Fruit fly (Drosophila melanogaster) whole organism, pupa: ENCODE data around the gene CG15042.
A peak's percentile ranks its signal among the peaks of the same experiment; 100 is the strongest.

Source experiments
- CG10348 ChIP-seq: fragments of 200-800 bp; sonication (Bioruptor generic); IDR thresholded peaks from 2 replicates; pipeline ENCODE4 v1.3.6; 2022; ENCODE audit warnings: missing biosample characterization, missing genetic modification characterization
- CG12605 ChIP-seq: fragments of 200-800 bp; sonication (Bioruptor generic); IDR thresholded peaks from 2 replicates; pipeline ENCODE4 v1.3.6; 2022; ENCODE audit warnings: missing biosample characterization, missing genetic modification characterization
- CG13204 ChIP-seq: fragments of 200-800 bp; sonication (Bioruptor generic); optimal IDR thresholded peaks from 2 replicates; lab custom pipeline; 2018; ENCODE audit warnings: missing biosample characterization, mild to moderate bottlenecking, missing genetic modification characterization, moderate library complexity
- CG14655 ChIP-seq: fragments of 200-800 bp; sonication (Bioruptor generic); optimal IDR thresholded peaks from 3 replicates; lab custom pipeline; 2017; ENCODE audit warnings: mild to moderate bottlenecking, missing biosample characterization, missing genetic modification reagents, missing genetic modification characterization
- CG15710 ChIP-seq: fragments of 200-800 bp; sonication (Bioruptor generic); optimal IDR thresholded peaks from 2 replicates; lab custom pipeline; 2018; ENCODE audit warnings: missing biosample characterization, mild to moderate bottlenecking, missing genetic modification characterization, moderate library complexity
- CG17806 ChIP-seq: fragments of 200-800 bp; sonication (Bioruptor generic); optimal IDR thresholded peaks from 2 replicates; lab custom pipeline; 2018; ENCODE audit warnings: missing biosample characterization, mild to moderate bottlenecking, missing genetic modification characterization, moderate library complexity
- CG32121 ChIP-seq: fragments of 200-800 bp; sonication (Bioruptor generic); IDR thresholded peaks from 2 replicates; pipeline ENCODE4 v1.3.6; 2022; ENCODE audit warnings: missing biosample characterization, missing genetic modification characterization
- CG34367 ChIP-seq: fragments of 200-800 bp; sonication (Bioruptor generic); optimal IDR thresholded peaks from 2 replicates; lab custom pipeline; 2018; ENCODE audit warnings: missing biosample characterization, mild to moderate bottlenecking, missing genetic modification characterization
- CG4496 ChIP-seq: fragments of 200-800 bp; sonication (Bioruptor generic); IDR thresholded peaks from 3 replicates; pipeline ENCODE4 v1.3.6; 2022; ENCODE audit warnings: missing biosample characterization, missing genetic modification characterization
- CG8159 ChIP-seq: fragments of 200-800 bp; sonication (Bioruptor generic); optimal IDR thresholded peaks from 3 replicates; lab custom pipeline; 2018; ENCODE audit warnings: missing biosample characterization, mild to moderate bottlenecking, missing genetic modification characterization, moderate library complexity
- CG8301 ChIP-seq: fragments of 200-800 bp; sonication (Bioruptor generic); optimal IDR thresholded peaks from 2 replicates; lab custom pipeline; 2018; ENCODE audit warnings: missing biosample characterization, mild to moderate bottlenecking, missing genetic modification characterization
- CG9948 ChIP-seq: fragments of 200-800 bp; sonication (Bioruptor generic); optimal IDR thresholded peaks from 2 replicates; lab custom pipeline; 2018; ENCODE audit warnings: missing biosample characterization, mild to moderate bottlenecking, missing genetic modification characterization, moderate library complexity
- D1 ChIP-seq: fragments of 200-800 bp; sonication (Bioruptor generic); optimal IDR thresholded peaks from 2 replicates; lab custom pipeline; 2018; ENCODE audit warnings: missing biosample characterization, mild to moderate bottlenecking, missing genetic modification characterization, moderate library complexity
- EcR ChIP-seq: fragments of 200-800 bp; sonication (Bioruptor generic); optimal IDR thresholded peaks from 3 replicates; lab custom pipeline; 2019; ENCODE audit warnings: missing biosample characterization, missing genetic modification characterization, mild to moderate bottlenecking, moderate library complexity, missing genetic modification reagents
- Ets98B ChIP-seq: fragments of 200-800 bp; sonication (Bioruptor generic); IDR thresholded peaks from 2 replicates; pipeline ENCODE4 v1.3.6; 2022; ENCODE audit warnings: missing biosample characterization, missing genetic modification characterization
- Pif1A ChIP-seq: fragments of 200-800 bp; sonication (Bioruptor generic); optimal IDR thresholded peaks from 3 replicates; lab custom pipeline; 2016; ENCODE audit warnings: missing biosample characterization, missing genetic modification characterization
- Pif1B ChIP-seq: fragments of 200-800 bp; sonication (Bioruptor generic); optimal IDR thresholded peaks from 3 replicates; lab custom pipeline; 2016; ENCODE audit warnings: missing biosample characterization, missing genetic modification characterization
- Snoo ChIP-seq: fragments of 200-800 bp; sonication (Bioruptor generic); optimal IDR thresholded peaks from 3 replicates; lab custom pipeline; 2017; ENCODE audit warnings: missing biosample characterization, mild to moderate bottlenecking, missing genetic modification characterization, inconsistent platforms
- fd96Ca ChIP-seq: fragments of 200-800 bp; sonication (Bioruptor generic); IDR thresholded peaks from 3 replicates; pipeline ENCODE4 v1.3.6; 2022; ENCODE audit warnings: missing biosample characterization, missing genetic modification characterization
- gl ChIP-seq: fragments of 200-800 bp; sonication (Bioruptor generic); optimal IDR thresholded peaks from 2 replicates; lab custom pipeline; 2018; ENCODE audit warnings: missing biosample characterization, mild to moderate bottlenecking, missing genetic modification characterization
- rn ChIP-seq: fragments of 200-800 bp; sonication (Bioruptor generic); IDR thresholded peaks from 2 replicates; pipeline ENCODE4 v1.3.6; 2022; ENCODE audit warnings: missing biosample characterization, missing genetic modification characterization

Gene CG15042

DNA sequence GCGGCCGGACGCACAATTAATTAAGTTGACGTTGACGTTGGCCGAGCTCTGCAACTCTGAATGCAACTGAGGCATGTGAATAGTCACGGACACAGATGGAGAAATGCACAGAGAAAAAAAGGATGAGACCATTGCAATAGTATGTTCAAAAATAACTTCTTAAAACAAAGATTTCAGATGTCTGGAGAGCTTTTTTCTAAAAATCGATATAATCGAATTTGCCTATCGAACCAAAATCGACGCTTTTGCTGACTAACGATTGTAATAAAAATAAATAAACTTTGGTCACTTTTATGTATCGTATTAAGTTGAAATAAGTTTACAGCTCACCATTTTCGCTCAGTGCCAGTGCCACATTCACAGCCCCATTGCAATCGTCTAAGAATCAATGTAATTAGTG is 30.5 kb upstream of the CG15042 start:
- TF ChIP-seq CG8301 (peak; percentile 65), Snoo (tag; lab: Kevin White, UChicago) (no peak), gl (no peak), Ets98B (GFP tag; lab: Robert Waterston, UW) (peak; percentile 46; the same call in 1 of the 2 replicates), CG12605 (GFP tag; lab: Robert Waterston, UW) (no peak), Pif1B (GFP tag; lab: Kevin White, UChicago) (no peak), rn (GFP tag; lab: Robert Waterston, UW) (no peak), CG4496 (GFP tag; lab: Robert Waterston, UW) (0 out of 3 replicates have a peak, but pooled peaks have one; percentile 34), CG14655 (GFP tag; lab: Kevin White, UChicago) (peak; percentile 71), CG10348 (no peak), CG15710 (tag; lab: Kevin White, UChicago) (peak; percentile 42), Pif1A (GFP tag; lab: Kevin White, UChicago) (peak; percentile 26), fd96Ca (no peak; the same call in 2 of the 3 replicates), CG34367 (tag; lab: Kevin White, UChicago) (peak; percentile 31), CG9948 (tag; lab: Kevin White, UChicago) (peak; percentile 58), CG17806 (tag; lab: Kevin White, UChicago) (peak; percentile 44), CG8159 (peak; percentile 54), D1 (tag; lab: Kevin White, UChicago) (no peak), CG32121 (GFP tag; lab: Robert Waterston, UW) (peak; percentile 36; the same call in 1 of the 2 replicates), EcR (GFP tag; lab: Kevin White, UChicago) (no peak), CG13204 (no peak)

DNA sequence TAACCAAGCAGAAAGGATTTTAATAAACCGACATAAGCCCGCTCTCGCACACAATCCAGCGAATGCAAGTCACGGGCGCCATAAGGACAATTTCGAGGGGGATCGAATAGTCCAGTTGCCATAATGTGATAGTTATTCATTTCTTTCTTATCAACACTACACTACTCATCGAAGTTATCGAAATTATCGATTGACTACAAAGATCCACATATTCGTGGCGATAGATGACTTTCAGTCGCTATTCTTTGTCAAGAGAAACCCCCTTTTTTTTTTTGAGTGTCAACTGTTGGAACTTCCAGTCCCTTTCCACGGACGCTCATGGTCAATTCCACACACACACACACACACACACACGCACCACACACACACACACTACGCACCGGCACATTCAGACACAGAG is 26.5 kb upstream of the CG15042 start:
- TF ChIP-seq CG10348 (peak; percentile 43; the same call in 1 of the 2 replicates), CG4496 (GFP tag; lab: Robert Waterston, UW) (0 out of 3 replicates have a peak, but pooled peaks have one; percentile 51), EcR (GFP tag; lab: Kevin White, UChicago) (no peak), CG8301 (peak; percentile 51), CG13204 (peak; percentile 47), fd96Ca (peak; percentile 62; the same call in 2 of the 3 replicates), CG9948 (tag; lab: Kevin White, UChicago) (peak; percentile 86), CG12605 (GFP tag; lab: Robert Waterston, UW) (no peak), CG8159 (peak; percentile 91), Ets98B (GFP tag; lab: Robert Waterston, UW) (0 out of 2 replicates have a peak, but pooled peaks have one; percentile 11), D1 (tag; lab: Kevin White, UChicago) (peak; percentile 75), Snoo (tag; lab: Kevin White, UChicago) (peak; percentile 66), gl (peak; percentile 67), Pif1A (GFP tag; lab: Kevin White, UChicago) (peak; percentile 83), CG34367 (tag; lab: Kevin White, UChicago) (peak; percentile 86), rn (GFP tag; lab: Robert Waterston, UW) (peak; percentile 16; the same call in 1 of the 2 replicates), CG14655 (GFP tag; lab: Kevin White, UChicago) (peak; percentile 76), CG17806 (tag; lab: Kevin White, UChicago) (peak; percentile 87), Pif1B (GFP tag; lab: Kevin White, UChicago) (peak; percentile 76), CG32121 (GFP tag; lab: Robert Waterston, UW) (no peak), CG15710 (tag; lab: Kevin White, UChicago) (peak; percentile 91)
- TF ChIP-seq, all 21 proteins: peak for 18

- TF ChIP-seq Ets98B (GFP tag; lab: Robert Waterston, UW) (peak; percentile 64), Pif1A (GFP tag; lab: Kevin White, UChicago) (peak; percentile 83), EcR (GFP tag; lab: Kevin White, UChicago) (no peak), CG14655 (GFP tag; lab: Kevin White, UChicago) (peak; percentile 88), CG9948 (tag; lab: Kevin White, UChicago) (peak; percentile 79), CG12605 (GFP tag; lab: Robert Waterston, UW) (peak; percentile 60), CG4496 (GFP tag; lab: Robert Waterston, UW) (peak; percentile 79), CG34367 (tag; lab: Kevin White, UChicago) (peak; percentile 52), CG32121 (GFP tag; lab: Robert Waterston, UW) (peak; percentile 77), fd96Ca (peak; percentile 82), CG13204 (no peak), D1 (tag; lab: Kevin White, UChicago) (peak; percentile 66), rn (GFP tag; lab: Robert Waterston, UW) (0 out of 2 replicates have a peak, but pooled peaks have one; percentile 22), gl (peak; percentile 36), Pif1B (GFP tag; lab: Kevin White, UChicago) (peak; percentile 70), CG15710 (tag; lab: Kevin White, UChicago) (peak; percentile 77), CG10348 (peak; percentile 51; the same call in 1 of the 2 replicates), CG8301 (peak; percentile 76), CG8159 (peak; percentile 81), CG17806 (tag; lab: Kevin White, UChicago) (peak; percentile 76), Snoo (tag; lab: Kevin White, UChicago) (peak; percentile 49)
Measured at dm6 chrX:18552451-18552850, 24.4 kb upstream of the CG15042 start.

DNA sequence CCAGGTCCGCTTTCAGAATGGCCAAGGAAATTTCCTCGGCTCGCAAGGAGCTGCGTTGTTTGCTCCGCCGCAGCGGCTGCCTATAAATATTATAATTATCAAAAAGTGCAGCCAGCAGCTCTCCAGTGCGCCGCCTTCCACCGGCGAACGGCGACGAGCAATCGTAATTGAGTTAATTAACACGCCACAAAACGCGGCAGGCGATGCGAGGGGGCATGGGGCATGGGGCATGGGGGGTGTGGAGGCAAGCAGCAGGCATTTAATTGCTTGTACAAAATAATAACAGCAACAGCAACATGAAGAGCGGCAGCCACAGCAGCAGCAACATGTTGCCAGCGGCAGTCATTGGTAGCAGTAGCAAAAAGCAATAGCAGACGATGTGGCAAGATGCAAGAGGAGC is 22.7 kb upstream of the CG15042 start:
- no peak for TF ChIP-seq EcR (GFP tag; lab: Kevin White, UChicago)
- TF ChIP-seq Ets98B (GFP tag; lab: Robert Waterston, UW), result no peak
- no peak for TF ChIP-seq CG15710 (tag; lab: Kevin White, UChicago)
- TF ChIP-seq CG10348, result no peak
- TF ChIP-seq Snoo (tag; lab: Kevin White, UChicago), result no peak
- no peak for TF ChIP-seq CG8301
- peak; percentile 85 for TF ChIP-seq CG13204

DNA sequence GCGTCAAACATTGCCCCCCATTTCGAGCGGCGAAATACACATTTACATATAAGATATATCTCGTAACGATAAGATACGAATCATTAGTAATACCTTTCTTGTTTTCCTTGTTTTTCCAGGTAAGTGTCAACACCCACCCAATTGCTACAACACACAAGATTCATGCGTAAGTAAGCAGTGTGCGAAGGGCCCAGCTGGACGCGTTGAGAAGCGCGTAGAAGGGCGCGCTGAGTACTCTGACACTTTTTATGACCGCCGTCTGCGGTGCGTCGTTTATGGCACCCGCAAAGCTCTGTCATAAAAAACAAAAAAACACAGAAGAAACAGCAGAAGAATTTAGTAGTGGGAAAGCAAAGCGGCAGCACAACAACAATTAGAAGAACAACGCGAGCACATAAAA is 19.6 kb upstream of the CG15042 start:
- TF ChIP-seq CG10348 (no peak), gl (no peak), CG32121 (GFP tag; lab: Robert Waterston, UW) (no peak), Pif1B (GFP tag; lab: Kevin White, UChicago) (no peak), CG9948 (tag; lab: Kevin White, UChicago) (no peak), rn (GFP tag; lab: Robert Waterston, UW) (no peak), CG34367 (tag; lab: Kevin White, UChicago) (no peak), CG4496 (GFP tag; lab: Robert Waterston, UW) (no peak), CG17806 (tag; lab: Kevin White, UChicago) (no peak), CG15710 (tag; lab: Kevin White, UChicago) (no peak), Snoo (tag; lab: Kevin White, UChicago) (no peak)
- TF ChIP-seq, all 21 proteins: peak for 0
